Fruit fly (Drosophila melanogaster): ENCODE data around the gene amd.

The amd gene

DNA sequence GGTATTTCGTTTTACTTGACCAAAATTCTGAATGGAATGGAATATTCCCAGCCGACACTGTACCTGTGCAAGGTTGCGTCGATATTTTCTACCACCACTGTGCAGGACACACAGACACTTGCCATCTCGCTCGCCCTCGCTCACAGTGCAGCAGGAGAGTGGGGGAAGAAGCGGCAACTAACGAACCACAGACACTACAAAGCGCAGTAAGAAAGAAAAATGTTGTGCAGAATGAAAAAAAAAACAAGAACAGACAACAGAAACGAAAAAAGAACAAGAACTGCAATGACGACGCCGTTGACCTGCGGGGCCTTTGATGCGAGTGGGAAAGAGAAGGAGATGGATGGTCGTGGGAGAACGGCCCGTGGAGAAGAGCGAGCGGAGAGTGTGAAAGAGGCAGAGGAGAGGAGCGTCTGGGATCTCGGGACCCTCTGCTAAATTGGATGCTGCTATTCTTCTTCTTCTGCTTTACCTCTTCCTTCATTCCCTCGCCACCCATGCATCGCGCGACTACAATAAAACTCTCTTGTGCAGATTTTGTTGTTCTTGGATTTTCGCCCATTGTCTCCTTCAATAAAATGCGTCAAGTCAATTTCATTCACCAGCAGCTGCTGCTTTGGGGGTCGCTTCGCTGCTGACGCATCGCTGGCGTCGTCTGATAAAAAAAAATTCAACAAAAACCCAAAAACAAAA lies 51.5 kb downstream of the amd start (continued):
- TF ChIP-seq CG4404 (GFP tag; IDR thresholded peaks at IDR 0.05), result no peak
- TF ChIP-seq pnt (GFP tag; optimal IDR thresholded peaks at IDR 0.05), result no peak
- TF ChIP-seq crc (GFP tag; optimal IDR thresholded peaks at IDR 0.05), result no peak
- no peak for TF ChIP-seq CG16815 (GFP tag; optimal IDR thresholded peaks at IDR 0.05)
- TF ChIP-seq cg (GFP tag; optimal IDR thresholded peaks at IDR 0.05), result peak; percentile 21
- TF ChIP-seq CG8478 (optimal IDR thresholded peaks at IDR 0.05), result peak; percentile 42
- TF ChIP-seq CG4707 (GFP tag; optimal IDR thresholded peaks at IDR 0.05), result no peak
- TF ChIP-seq stwl (tag; optimal IDR thresholded peaks at IDR 0.05), result no peak
- TF ChIP-seq tll (GFP tag; optimal IDR thresholded peaks at IDR 0.05), result no peak
- TF ChIP-seq Mrtf (GFP tag; IDR thresholded peaks at IDR 0.05), result no peak
- no peak for TF ChIP-seq CG1602 (GFP tag; optimal IDR thresholded peaks at IDR 0.05)
- no peak for TF ChIP-seq Gsc (GFP tag; IDR thresholded peaks at IDR 0.05)
- TF ChIP-seq otp (GFP tag; IDR thresholded peaks at IDR 0.05), result no peak
- no peak for TF ChIP-seq hb (GFP tag; IDR thresholded peaks at IDR 0.05; ENCODE audit: partially characterized antibody)
- no peak for TF ChIP-seq sima (GFP tag; optimal IDR thresholded peaks at IDR 0.05)
- TF ChIP-seq maf-S (GFP tag; optimal IDR thresholded peaks at IDR 0.05), result no peak
- TF ChIP-seq Blimp-1 (GFP tag; optimal IDR thresholded peaks at IDR 0.05), result no peak
- TF ChIP-seq CG33213 (GFP tag; optimal IDR thresholded peaks at IDR 0.05), result no peak
- no peak for TF ChIP-seq CG1603 (tag; optimal IDR thresholded peaks at IDR 0.05)

- TF ChIP-seq grau (tag; optimal IDR thresholded peaks at IDR 0.05) (peak; percentile 17), CG15479 (GFP tag; optimal IDR thresholded peaks at IDR 0.05) (peak; percentile 96), cad (GFP tag; optimal IDR thresholded peaks at IDR 0.05) (peak; percentile 82), D (optimal IDR thresholded peaks at IDR 0.05) (peak; percentile 27), D (GFP tag; optimal IDR thresholded peaks at IDR 0.05) (no peak), pfk (GFP tag; optimal IDR thresholded peaks at IDR 0.05) (peak; percentile 69), tll (GFP tag; optimal IDR thresholded peaks at IDR 0.05) (peak in 1 of 2 experiments; percentile 37), eyg (GFP tag; optimal IDR thresholded peaks at IDR 0.05) (no peak), ems (GFP tag; optimal IDR thresholded peaks at IDR 0.05) (no peak), Rfx (GFP tag; IDR thresholded peaks at IDR 0.05) (0 out of 2 replicates have a peak, but pooled peaks have one; percentile 4), CG12219 (GFP tag; optimal IDR thresholded peaks at IDR 0.05) (no peak), sens (GFP tag) (peak; percentile 53), lbe (GFP tag; optimal IDR thresholded peaks at IDR 0.05) (peak; percentile 46), CG15073 (GFP tag; optimal IDR thresholded peaks at IDR 0.05) (peak; percentile 94), CG12744 (GFP tag; optimal IDR thresholded peaks at IDR 0.05) (no peak), CG6254 (GFP tag; optimal IDR thresholded peaks at IDR 0.05) (peak; percentile 7), CG2199 (GFP tag; IDR thresholded peaks at IDR 0.05) (peak; percentile 55; the same call in 2 of the 3 replicates), CG8290 (GFP tag; optimal IDR thresholded peaks at IDR 0.05) (no peak), CG8290 (tag; optimal IDR thresholded peaks at IDR 0.05) (no peak), pan (optimal IDR thresholded peaks at IDR 0.05) (no peak), pan (GFP tag; optimal IDR thresholded peaks at IDR 0.05 in 1 of 2, IDR thresholded peaks at IDR 0.05 in 1 of 2) (peak in 1 of 2 experiments; percentile 12), corto (GFP tag; optimal IDR thresholded peaks at IDR 0.05) (peak; percentile 48), CG18262 (tag; optimal IDR thresholded peaks at IDR 0.05) (peak; percentile 16), pb (GFP tag; optimal IDR thresholded peaks at IDR 0.05) (no peak)
Observed at dm6 chr2L:19162330-19163100, 52.6 kb downstream of the amd start.
